Fruit fly (Drosophila melanogaster) whole organism, embryonic: ENCODE results near the gene CCDC151.
A peak's percentile ranks its signal among the peaks of the same experiment; 100 is the strongest.

Experiments
- Atf-2 ChIP-seq: fragments of 200-800 bp; sonication (Bioruptor generic); optimal IDR thresholded peaks from 2 replicates; lab custom pipeline; 2016; ENCODE audit warnings: missing biosample characterization, missing genetic modification characterization
- BtbVII ChIP-seq: fragments of 200-800 bp; sonication (Bioruptor generic); optimal IDR thresholded peaks from 3 replicates; lab custom pipeline; 2017; ENCODE audit warnings: missing biosample characterization, mild to moderate bottlenecking, missing genetic modification characterization
- CG1024 ChIP-seq: fragments of 200-800 bp; sonication (Bioruptor generic); IDR thresholded peaks from 2 replicates; pipeline ENCODE4 v1.3.6; 2022; ENCODE audit warnings: missing biosample characterization, missing genetic modification characterization
- CG11085 ChIP-seq: fragments of 200-800 bp; sonication (Bioruptor generic); IDR thresholded peaks from 2 replicates; pipeline ENCODE4 v1.3.6; 2022; ENCODE audit warnings: missing biosample characterization, missing genetic modification characterization
- CG11093 ChIP-seq: fragments of 200-800 bp; sonication (Bioruptor generic); IDR thresholded peaks from 3 replicates; pipeline ENCODE4 v1.3.6; 2022; ENCODE audit warnings: missing biosample characterization, missing genetic modification characterization
- CG12236 ChIP-seq: fragments of 200-800 bp; sonication (Bioruptor generic); optimal IDR thresholded peaks from 2 replicates; lab custom pipeline; 2016; ENCODE audit warnings: missing biosample characterization, missing genetic modification characterization
- CG14965 ChIP-seq: fragments of 200-800 bp; sonication (Bioruptor generic); optimal IDR thresholded peaks from 2 replicates; lab custom pipeline; 2016; ENCODE audit warnings: missing biosample characterization, missing genetic modification characterization, borderline replicate concordance
- CG17612 ChIP-seq: fragments of 200-800 bp; sonication (Bioruptor generic); IDR thresholded peaks from 2 replicates; pipeline ENCODE4 v1.3.6; 2022; ENCODE audit warnings: missing biosample characterization, missing genetic modification characterization
- CG2116 ChIP-seq: fragments of 200-800 bp; sonication (Bioruptor generic); optimal IDR thresholded peaks from 3 replicates; lab custom pipeline; 2018; ENCODE audit warnings: missing biosample characterization, mild to moderate bottlenecking, missing genetic modification characterization
- CG2129 ChIP-seq: fragments of 200-800 bp; sonication (Bioruptor generic); IDR thresholded peaks from 2 replicates; pipeline ENCODE4 v1.3.6; 2022; ENCODE audit warnings: missing biosample characterization, missing genetic modification characterization; ENCODE audit not compliant: partially characterized antibody
- CG2199 ChIP-seq: fragments of 200-800 bp; sonication (Bioruptor generic); IDR thresholded peaks from 3 replicates; pipeline ENCODE4 v1.3.6; 2022; ENCODE audit warnings: missing biosample characterization, missing genetic modification characterization
- CG2889 ChIP-seq: fragments of 200-800 bp; sonication (Bioruptor generic); IDR thresholded peaks from 3 replicates; pipeline ENCODE4 v1.3.6; 2022; ENCODE audit warnings: missing biosample characterization, missing genetic modification characterization
- CG7556 ChIP-seq: fragments of 200-800 bp; sonication (Bioruptor generic); optimal IDR thresholded peaks from 2 replicates; lab custom pipeline; 2017; ENCODE audit warnings: missing biosample characterization, mild to moderate bottlenecking, missing genetic modification characterization
- CG9437 ChIP-seq: fragments of 200-800 bp; sonication (Bioruptor generic); optimal IDR thresholded peaks from 2 replicates; lab custom pipeline; 2018; ENCODE audit warnings: missing biosample characterization, mild to moderate bottlenecking, missing genetic modification characterization
- Camta ChIP-seq: fragments of 200-800 bp; sonication (Bioruptor generic); optimal IDR thresholded peaks from 2 replicates; lab custom pipeline; 2016; ENCODE audit warnings: missing biosample characterization, missing genetic modification characterization
- CrebB ChIP-seq: fragments of 200-800 bp; sonication (Bioruptor generic); optimal IDR thresholded peaks from 3 replicates; lab custom pipeline; 2018; ENCODE audit warnings: missing biosample characterization, mild to moderate bottlenecking, missing genetic modification characterization
- Deaf1 ChIP-seq: fragments of 200-800 bp; optimal IDR thresholded peaks from 3 replicates; lab custom pipeline; 2019; ENCODE audit warnings: missing biosample characterization, mild to moderate bottlenecking, missing genetic modification characterization, moderate library complexity
- Dll ChIP-seq: fragments of 200-800 bp; sonication (Bioruptor generic); IDR thresholded peaks from 4 replicates; pipeline ENCODE4 v1.3.6; 2022; ENCODE audit warnings: missing biosample characterization, missing genetic modification characterization; ENCODE audit not compliant: partially characterized antibody
- Gsc ChIP-seq: fragments of 200-800 bp; sonication (Bioruptor generic); IDR thresholded peaks from 2 replicates; pipeline ENCODE4 v1.3.6; 2022; ENCODE audit warnings: missing biosample characterization, missing genetic modification characterization
- H2.0 ChIP-seq: fragments of 200-800 bp; sonication (Bioruptor generic); IDR thresholded peaks from 2 replicates; pipeline ENCODE4 v1.3.6; 2022; ENCODE audit warnings: missing biosample characterization, missing genetic modification characterization
- HLH4C ChIP-seq: fragments of 200-800 bp; sonication (Bioruptor generic); IDR thresholded peaks from 3 replicates; pipeline ENCODE4 v1.3.6; 2022; ENCODE audit warnings: missing biosample characterization, missing genetic modification characterization; ENCODE audit not compliant: partially characterized antibody
- HmgZ ChIP-seq: fragments of 200-800 bp; sonication (Bioruptor generic); optimal IDR thresholded peaks from 2 replicates; lab custom pipeline; 2018; ENCODE audit warnings: missing biosample characterization, mild to moderate bottlenecking, missing genetic modification characterization
- Hr3 ChIP-seq: fragments of 200-800 bp; sonication (Bioruptor generic); optimal IDR thresholded peaks from 3 replicates; lab custom pipeline; 2016; ENCODE audit warnings: missing biosample characterization, missing genetic modification characterization
- Hr39 ChIP-seq: fragments of >200 bp; optimal IDR thresholded peaks from 2 replicates; lab custom pipeline; 2017
- Hr78 ChIP-seq, 2 experiments: fragments of 200-800 bp in 1 of 2; fragments of >200 bp in 1 of 2; sonication (Bioruptor generic) in 1 of 2; optimal IDR thresholded peaks; 2 replicates each; lab custom pipeline; 2017 to 2019; ENCODE audit warnings: missing biosample characterization in 2 of 2, missing genetic modification characterization in 2 of 2, mild to moderate bottlenecking in 1 of 2, moderate library complexity in 1 of 2
- MTF-1 ChIP-seq: fragments of 200-800 bp; sonication (Bioruptor generic); optimal IDR thresholded peaks from 2 replicates; lab custom pipeline; 2018; ENCODE audit warnings: missing biosample characterization, mild to moderate bottlenecking, missing genetic modification characterization, borderline replicate concordance
- NC2α ChIP-seq: fragments of 200-800 bp; sonication (Bioruptor generic); optimal IDR thresholded peaks from 2 replicates; lab custom pipeline; 2016; ENCODE audit warnings: missing biosample characterization, missing genetic modification characterization
- NfI ChIP-seq: fragments of 200-800 bp; sonication (Bioruptor generic); optimal IDR thresholded peaks from 3 replicates; lab custom pipeline; 2018; ENCODE audit warnings: missing biosample characterization, mild to moderate bottlenecking, missing genetic modification characterization, moderate library complexity
- Opbp ChIP-seq: fragments of 200-800 bp; sonication (Bioruptor generic); IDR thresholded peaks from 3 replicates; pipeline ENCODE4 v1.3.6; 2022; ENCODE audit warnings: missing biosample characterization, missing genetic modification characterization; ENCODE audit not compliant: partially characterized antibody
- Scr ChIP-seq: fragments of 200-800 bp; sonication (Bioruptor generic); IDR thresholded peaks from 2 replicates; pipeline ENCODE4 v1.3.6; 2022; ENCODE audit warnings: missing biosample characterization, missing genetic modification characterization; ENCODE audit not compliant: partially characterized antibody
- Tbp ChIP-seq: fragments of >200 bp; optimal IDR thresholded peaks from 2 replicates; lab custom pipeline; 2018; ENCODE audit warnings: missing biosample characterization, missing genetic modification characterization
- ac ChIP-seq: fragments of 200-800 bp; sonication (Bioruptor generic); optimal IDR thresholded peaks from 3 replicates; lab custom pipeline; 2017; ENCODE audit warnings: missing biosample characterization, mild to moderate bottlenecking, missing genetic modification characterization
- bsh ChIP-seq, 2 experiments: fragments of 200-800 bp; sonication (Bioruptor generic); optimal IDR thresholded peaks; 2 replicates each; lab custom pipeline; 2017 to 2018; ENCODE audit warnings: mild to moderate bottlenecking in 2 of 2, missing biosample characterization in 2 of 2, missing genetic modification characterization in 2 of 2, moderate library complexity in 1 of 2
- btn ChIP-seq: fragments of 200-800 bp; sonication (Bioruptor generic); optimal IDR thresholded peaks from 2 replicates; lab custom pipeline; 2016; ENCODE audit warnings: missing biosample characterization, missing genetic modification characterization
- chm ChIP-seq: fragments of 200-800 bp; sonication (Bioruptor generic); IDR thresholded peaks from 2 replicates; pipeline ENCODE4 v1.3.6; 2022; ENCODE audit warnings: missing biosample characterization, missing genetic modification characterization
- ci ChIP-seq: fragments of 200-800 bp; sonication (Bioruptor generic); IDR thresholded peaks from 3 replicates; pipeline ENCODE4 v1.3.6; 2022; ENCODE audit warnings: missing biosample characterization, missing genetic modification characterization
- crol ChIP-seq: fragments of 200-800 bp; sonication (Bioruptor generic); IDR thresholded peaks from 2 replicates; pipeline ENCODE4 v1.3.6; 2022; ENCODE audit warnings: missing biosample characterization, missing genetic modification characterization
- cwo ChIP-seq: fragments of 200-800 bp; sonication (Bioruptor generic); optimal IDR thresholded peaks from 3 replicates; lab custom pipeline; 2017; ENCODE audit warnings: missing biosample characterization, missing genetic modification characterization, mild to moderate bottlenecking, moderate library complexity, missing genetic modification reagents
- dimm ChIP-seq: fragments of 200-800 bp; sonication (Bioruptor generic); IDR thresholded peaks from 2 replicates; pipeline ENCODE4 v1.3.6; 2022; ENCODE audit warnings: missing biosample characterization, missing genetic modification characterization
- ewg ChIP-seq: fragments of 200-800 bp; sonication (Bioruptor generic); optimal IDR thresholded peaks from 3 replicates; lab custom pipeline; 2017; ENCODE audit warnings: mild to moderate bottlenecking, missing biosample characterization, missing genetic modification reagents, missing genetic modification characterization
- gro ChIP-seq: fragments of 200-800 bp; sonication (Bioruptor generic); optimal IDR thresholded peaks from 2 replicates; lab custom pipeline; 2016; ENCODE audit warnings: missing biosample characterization, missing genetic modification characterization
- gt ChIP-seq: fragments of 200-800 bp; sonication (Bioruptor generic); IDR thresholded peaks from 2 replicates; pipeline ENCODE4 v1.3.6; 2022; ENCODE audit warnings: missing biosample characterization, missing genetic modification characterization
- hbn ChIP-seq: fragments of 200-800 bp; sonication (Bioruptor generic); IDR thresholded peaks from 2 replicates; pipeline ENCODE4 v1.3.6; 2022; ENCODE audit warnings: missing biosample characterization, missing genetic modification characterization; ENCODE audit not compliant: partially characterized antibody
- inv ChIP-seq: fragments of 200-800 bp; sonication (Bioruptor generic); IDR thresholded peaks from 2 replicates; pipeline ENCODE4 v1.3.6; 2022; ENCODE audit warnings: missing biosample characterization, missing genetic modification characterization; ENCODE audit not compliant: partially characterized antibody
- jigr1 ChIP-seq: fragments of 200-800 bp; sonication (Bioruptor generic); IDR thresholded peaks from 3 replicates; pipeline ENCODE4 v1.3.6; 2022; ENCODE audit warnings: missing biosample characterization, missing genetic modification characterization
- kah ChIP-seq: fragments of 200-800 bp; sonication (Bioruptor generic); optimal IDR thresholded peaks from 2 replicates; lab custom pipeline; 2018; ENCODE audit warnings: missing biosample characterization, mild to moderate bottlenecking, missing genetic modification characterization
- lola ChIP-seq, 3 experiments: fragments of >200 bp in 2 of 3; fragments of 200-800 bp in 1 of 3; sonication (Bioruptor generic) in 1 of 3; optimal IDR thresholded peaks; 2 replicates each; lab custom pipeline; 2017 to 2019; ENCODE audit warnings: missing biosample characterization in 3 of 3, missing genetic modification characterization in 3 of 3, mild to moderate bottlenecking in 1 of 3, moderate library complexity in 1 of 3
- tup ChIP-seq: fragments of 200-800 bp; sonication (Bioruptor generic); optimal IDR thresholded peaks from 2 replicates; lab custom pipeline; 2016; ENCODE audit warnings: missing biosample characterization, mild to moderate bottlenecking, missing genetic modification characterization, moderate library complexity

Gene CCDC151

DNA sequence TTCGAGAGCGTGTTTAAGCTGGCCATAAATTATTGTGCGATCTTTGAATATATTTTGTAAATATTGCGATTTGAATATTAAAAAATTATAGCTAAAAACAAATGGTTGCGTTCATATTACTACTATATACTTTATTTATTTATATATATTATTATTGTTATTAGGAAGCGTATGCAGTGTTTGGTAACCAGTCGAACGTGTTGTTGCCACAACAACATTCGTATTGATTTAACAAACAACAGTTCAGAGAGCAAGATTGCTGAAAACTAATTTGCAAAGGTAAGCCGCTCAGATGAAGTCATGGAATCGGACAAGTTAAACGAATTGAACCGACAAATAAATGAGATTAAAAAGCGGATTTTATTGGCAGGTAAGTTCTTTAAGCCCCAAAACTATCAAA lies at the start of gene CCDC151:
TSS of gene CCDC151 (plus strand) at position 301 of the 400 bp plus-strand sequence.
- TF ChIP-seq hbn (GFP tag; lab: Robert Waterston, UW) (no peak), tup (no peak), jigr1 (no peak), Hr39 (no peak), CG11085 (no peak), Atf-2 (GFP tag; lab: Kevin White, UChicago) (no peak), CG2199 (GFP tag; lab: Robert Waterston, UW) (no peak), HLH4C (GFP tag; lab: Robert Waterston, UW) (no peak), Hr78 (GFP tag; optimal IDR thresholded peaks at IDR 0.05; lab: Kevin White, UChicago) (no peak), Scr (GFP tag; lab: Robert Waterston, UW) (no peak), HmgZ (tag; lab: Kevin White, UChicago) (no peak), dimm (no peak), CG1024 (GFP tag; lab: Robert Waterston, UW) (no peak), CG17612 (GFP tag; lab: Robert Waterston, UW) (no peak), gt (GFP tag; lab: Robert Waterston, UW) (no peak), BtbVII (GFP tag; lab: Kevin White, UChicago) (no peak), CG11093 (GFP tag; lab: Robert Waterston, UW) (no peak), bsh (GFP tag; optimal IDR thresholded peaks at IDR 0.05; lab: Kevin White, UChicago) (no peak), ewg (GFP tag; lab: Kevin White, UChicago) (no peak), Gsc (GFP tag; lab: Robert Waterston, UW) (no peak)

DNA sequence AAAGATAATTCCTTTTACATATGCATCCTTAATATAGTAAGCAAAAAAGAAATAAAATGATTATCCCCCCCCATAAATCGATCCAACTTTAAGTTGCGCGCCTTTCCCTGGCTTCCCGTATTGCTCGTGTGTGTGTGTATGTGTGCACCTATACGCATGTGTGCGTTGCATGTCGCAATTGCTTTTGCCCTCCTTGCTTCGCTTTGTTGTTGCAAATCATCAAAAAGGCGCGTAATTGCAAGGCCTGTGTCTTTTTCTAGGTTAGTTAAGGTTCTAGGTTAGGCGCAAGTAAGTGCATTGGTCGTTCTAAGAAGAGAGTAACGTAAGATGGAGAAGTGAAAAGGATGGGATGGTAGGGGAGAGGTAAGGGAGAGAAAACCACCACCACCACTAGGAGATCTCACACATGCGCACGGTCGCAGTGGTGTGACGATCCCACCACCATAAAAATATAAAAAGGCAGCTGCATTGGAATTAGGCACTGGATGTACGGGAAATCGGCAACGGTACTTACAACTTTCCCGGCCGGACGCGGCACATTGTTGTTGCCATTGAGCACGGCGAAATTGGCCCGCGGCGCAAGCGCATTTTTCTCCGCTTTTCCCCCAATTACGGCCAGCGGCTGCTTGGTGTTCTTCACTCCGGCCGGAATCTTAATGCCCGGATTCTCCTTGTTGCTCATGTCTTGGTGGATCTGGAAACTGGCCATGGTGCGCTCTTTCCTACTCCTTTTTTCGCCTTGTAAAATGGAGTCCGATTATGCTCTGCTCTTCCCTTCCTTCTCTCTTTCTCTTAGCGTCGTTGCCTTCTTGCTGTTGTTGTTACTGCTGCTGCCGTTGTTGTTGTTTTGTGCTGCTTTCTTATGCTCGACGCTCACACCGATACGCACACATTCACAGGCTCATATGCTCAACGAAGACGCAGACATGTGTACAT lies 48.6 kb upstream of the CCDC151 start:
- TF ChIP-seq CG7556 (GFP tag; lab: Kevin White, UChicago): no peak
- TF ChIP-seq ac: peak; percentile 12
- TF ChIP-seq lola (GFP tag; optimal IDR thresholded peaks at IDR 0.05; lab: Kevin White, UChicago): no peak
- no peak for TF ChIP-seq Camta (GFP tag; lab: Kevin White, UChicago)
- TF ChIP-seq NC2α: no peak
- TF ChIP-seq chm (GFP tag; lab: Robert Waterston, UW): peak; percentile 36; the same call in 1 of the 2 replicates
- no peak for TF ChIP-seq Deaf1
- TF ChIP-seq gro (GFP tag; lab: Kevin White, UChicago): no peak
- no peak for TF ChIP-seq Tbp (GFP tag; lab: Kevin White, UChicago)
- TF ChIP-seq CG2116: no peak
- no peak for TF ChIP-seq MTF-1 (GFP tag; lab: Kevin White, UChicago)
- TF ChIP-seq cwo (GFP tag; lab: Kevin White, UChicago): no peak
- no peak for TF ChIP-seq Hr3
- TF ChIP-seq btn (GFP tag; lab: Kevin White, UChicago): no peak
- no peak for TF ChIP-seq CrebB
- no peak for TF ChIP-seq ci (GFP tag; lab: Robert Waterston, UW)
- TF ChIP-seq CG2129 (GFP tag; lab: Robert Waterston, UW): no peak
- no peak for TF ChIP-seq H2.0 (GFP tag; lab: Robert Waterston, UW)
- TF ChIP-seq crol (GFP tag; lab: Robert Waterston, UW): peak; percentile 71; the same call in 1 of the 2 replicates
- TF ChIP-seq CG9437 (GFP tag; lab: Kevin White, UChicago): no peak
- TF ChIP-seq Dll (GFP tag; lab: Robert Waterston, UW): no peak
- no peak for TF ChIP-seq NfI (GFP tag; lab: Kevin White, UChicago)
- no peak for TF ChIP-seq kah (GFP tag; lab: Kevin White, UChicago)
- no peak for TF ChIP-seq CG14965 (GFP tag; lab: Kevin White, UChicago)
- TF ChIP-seq Opbp (GFP tag; lab: Robert Waterston, UW): no peak
- no peak for TF ChIP-seq CG2889 (GFP tag; lab: Robert Waterston, UW)
- TF ChIP-seq CG12236 (GFP tag; lab: Kevin White, UChicago): no peak
- TF ChIP-seq inv (GFP tag; lab: Robert Waterston, UW): no peak
